Fruit fly (Drosophila melanogaster): ENCODE measurements around the gene CG32277.
A peak's percentile ranks its signal among the peaks of the same experiment; 100 is the strongest.

Gene CG32277

dm6 chr3L:3249997-3250774, 44.9 kb upstream of the CG32277 start (continued):
- TF ChIP-seq CG1602 (GFP tag; optimal IDR thresholded peaks at IDR 0.05) (peak; percentile 97), Awh (GFP tag; IDR thresholded peaks at IDR 0.05) (peak; percentile 41; the same call in 1 of the 2 replicates), kay (GFP tag; optimal IDR thresholded peaks at IDR 0.05) (peak; percentile 89), ssp (GFP tag; IDR thresholded peaks at IDR 0.05) (peak; percentile 72), CG13624 (GFP tag; optimal IDR thresholded peaks at IDR 0.05) (peak; percentile 95), Ssrp (tag; optimal IDR thresholded peaks at IDR 0.05) (peak; percentile 96), corto (GFP tag; optimal IDR thresholded peaks at IDR 0.05) (peak; percentile 37), CG15479 (GFP tag; optimal IDR thresholded peaks at IDR 0.05) (peak; percentile 12), ham (GFP tag; IDR thresholded peaks at IDR 0.05) (peak; percentile 48; the same call in 1 of the 2 replicates), CG9727 (GFP tag; optimal IDR thresholded peaks at IDR 0.05) (peak; percentile 98), CG12155 (GFP tag; optimal IDR thresholded peaks at IDR 0.05) (peak; percentile 89), unpg (GFP tag; optimal IDR thresholded peaks at IDR 0.05) (peak; percentile 83), Lim3 (GFP tag; IDR thresholded peaks at IDR 0.05) (0 out of 2 replicates have a peak, but pooled peaks have one; percentile 36), sima (GFP tag; optimal IDR thresholded peaks at IDR 0.05) (peak; percentile 84), Sox102F (GFP tag; optimal IDR thresholded peaks at IDR 0.05) (peak; percentile 94), pfk (GFP tag; optimal IDR thresholded peaks at IDR 0.05) (no peak), CG15514 (GFP tag; optimal IDR thresholded peaks at IDR 0.05) (peak; percentile 73), esg (GFP tag; conservative IDR thresholded peaks at IDR 0.05) (peak; percentile 90), CG12104 (GFP tag; optimal IDR thresholded peaks at IDR 0.05) (peak; percentile 95), Myb (GFP tag; optimal IDR thresholded peaks at IDR 0.05) (peak; percentile 85), CG17186 (GFP tag; optimal IDR thresholded peaks at IDR 0.05) (peak; percentile 87), CG33557 (GFP tag; optimal IDR thresholded peaks at IDR 0.05) (peak; percentile 93), CG1603 (tag; optimal IDR thresholded peaks at IDR 0.05) (peak; percentile 69), ro (GFP tag; IDR thresholded peaks at IDR 0.05) (peak; percentile 69), H2.0 (GFP tag; IDR thresholded peaks at IDR 0.05) (peak; percentile 79), CG6765 (GFP tag; optimal IDR thresholded peaks at IDR 0.05) (peak; percentile 86), lbe (GFP tag; optimal IDR thresholded peaks at IDR 0.05) (peak; percentile 42), HHEX (GFP tag; optimal IDR thresholded peaks at IDR 0.05) (peak; percentile 93), repo (GFP tag; optimal IDR thresholded peaks at IDR 0.05) (peak; percentile 89), hbn (GFP tag; IDR thresholded peaks at IDR 0.05; ENCODE audit: partially characterized antibody) (no peak), Tbp (GFP tag; optimal IDR thresholded peaks at IDR 0.05) (no peak), Atf6 (GFP tag; IDR thresholded peaks at IDR 0.05) (peak; percentile 86; the same call in 1 of the 2 replicates), ap (GFP tag; IDR thresholded peaks at IDR 0.05) (peak; percentile 72), CG7839 (tag; optimal IDR thresholded peaks at IDR 0.05) (peak; percentile 96), tna (GFP tag; IDR thresholded peaks at IDR 0.05; ENCODE audit: partially characterized antibody) (peak; percentile 58; the same call in 1 of the 2 replicates), Fer1 (GFP tag; optimal IDR thresholded peaks at IDR 0.05) (peak; percentile 91), Bteb2 (GFP tag; optimal IDR thresholded peaks at IDR 0.05) (peak; percentile 96), Med (GFP tag) (peak; percentile 97), CG15011 (GFP tag; optimal IDR thresholded peaks at IDR 0.05) (peak; percentile 94), CG13296 (GFP tag; optimal IDR thresholded peaks at IDR 0.05) (peak; percentile 90), CG8765 (GFP tag; IDR thresholded peaks at IDR 0.05) (no peak), CG10321 (GFP tag; IDR thresholded peaks at IDR 0.05) (peak; percentile 29; the same call in 1 of the 2 replicates), MTF-1 (GFP tag; optimal IDR thresholded peaks at IDR 0.05; ENCODE audit: borderline replicate concordance) (peak; percentile 38), zf30C (GFP tag; optimal IDR thresholded peaks at IDR 0.05) (peak; percentile 91), CG13775 (GFP tag; optimal IDR thresholded peaks at IDR 0.05) (peak; percentile 97), CG4617 (GFP tag; optimal IDR thresholded peaks at IDR 0.05; ENCODE audit: borderline replicate concordance) (peak; percentile 85), CG5180 (GFP tag; optimal IDR thresholded peaks at IDR 0.05) (peak; percentile 81), eve (GFP tag; optimal IDR thresholded peaks at IDR 0.05) (peak in 1 of 2 experiments; percentile 99)

Measured in whole organism, embryonic.